Fruit fly (Drosophila melanogaster): ENCODE data around the gene p53.

Gene p53

DNA sequence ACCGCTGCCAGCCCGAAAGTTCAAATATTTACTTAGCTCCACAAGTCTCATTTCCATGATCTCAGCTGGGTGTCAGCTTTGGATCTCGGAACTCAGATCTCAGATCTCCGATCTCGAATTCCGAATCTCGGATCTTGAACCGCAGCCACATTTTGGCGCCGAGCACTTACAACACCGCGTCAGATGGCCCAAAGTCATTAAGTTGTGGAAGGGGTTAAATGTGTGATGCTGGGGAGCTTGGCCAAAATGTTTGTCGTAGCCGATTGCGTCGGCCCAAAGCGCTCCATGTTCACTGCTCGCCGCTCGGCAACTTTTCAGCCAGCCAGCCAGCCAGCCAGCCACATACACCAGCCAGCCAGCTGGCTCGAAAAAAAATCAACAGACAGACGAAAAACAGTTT, 41.9 kb downstream of the p53 start, which contains the start of gene CG6688 (continued):
- TF ChIP-seq gfzf (GFP tag; optimal IDR thresholded peaks at IDR 0.05) (no peak), tup (GFP tag; optimal IDR thresholded peaks at IDR 0.05) (no peak), grn (GFP tag; optimal IDR thresholded peaks at IDR 0.05) (peak; percentile 92), nerfin-1 (tag; optimal IDR thresholded peaks at IDR 0.05) (no peak), CG6175 (GFP tag; IDR thresholded peaks at IDR 0.05) (peak; percentile 75; the same call in 1 of the 3 replicates), Hr78 (GFP tag; optimal IDR thresholded peaks at IDR 0.05) (peak in 1 of 2 experiments; percentile 35), CG9817 (tag; optimal IDR thresholded peaks at IDR 0.05) (no peak)

dm6 chr3R:23010406-23010805, 43.5 kb downstream of the p53 start, which contains the start of gene CG34375:
CG34375 (minus strand) TSS chr3R:23010562.
- TF ChIP-seq CG16779 (GFP tag; IDR thresholded peaks at IDR 0.05): no peak
- TF ChIP-seq crp (GFP tag; optimal IDR thresholded peaks at IDR 0.05): peak in 1 of 2 experiments; percentile 57
- 0 out of 2 replicates have a peak, but pooled peaks have one; percentile 5 for TF ChIP-seq sob (GFP tag; IDR thresholded peaks at IDR 0.05)
- TF ChIP-seq oc (tag; optimal IDR thresholded peaks at IDR 0.05): peak; percentile 19
- 0 out of 2 replicates have a peak, but pooled peaks have one; percentile 12 for TF ChIP-seq Drgx (GFP tag; IDR thresholded peaks at IDR 0.05)
- TF ChIP-seq Eip74EF (GFP tag; optimal IDR thresholded peaks at IDR 0.05): peak in 1 of 2 experiments; percentile 17
- no peak for TF ChIP-seq CG32767 (GFP tag; IDR thresholded peaks at IDR 0.05)
- TF ChIP-seq CG11456 (GFP tag; IDR thresholded peaks at IDR 0.05): peak; percentile 19; the same call in 1 of the 3 replicates
- no peak for TF ChIP-seq CG10565 (GFP tag; optimal IDR thresholded peaks at IDR 0.05)
- TF ChIP-seq ci (GFP tag; IDR thresholded peaks at IDR 0.05): 0 out of 3 replicates have a peak, but pooled peaks have one; percentile 35
- TF ChIP-seq sens (GFP tag): peak; percentile 12
- TF ChIP-seq HHEX (GFP tag; optimal IDR thresholded peaks at IDR 0.05): no peak
- peak; percentile 21 for TF ChIP-seq grn (GFP tag; optimal IDR thresholded peaks at IDR 0.05)
- peak; percentile 89 for TF ChIP-seq CTCF (GFP tag; optimal IDR thresholded peaks at IDR 0.05)
- TF ChIP-seq Med (GFP tag): peak; percentile 79
- TF ChIP-seq CG14050 (GFP tag; IDR thresholded peaks at IDR 0.05): no peak
- TF ChIP-seq CG3847 (GFP tag; IDR thresholded peaks at IDR 0.05): no peak
- TF ChIP-seq CG17359 (tag; optimal IDR thresholded peaks at IDR 0.05): peak; percentile 4
- TF ChIP-seq Myb (GFP tag; optimal IDR thresholded peaks at IDR 0.05): peak; percentile 48
- no peak for TF ChIP-seq CG4707 (GFP tag; optimal IDR thresholded peaks at IDR 0.05)
- 0 out of 2 replicates have a peak, but pooled peaks have one; percentile 14 for TF ChIP-seq Awh (GFP tag; IDR thresholded peaks at IDR 0.05)
- TF ChIP-seq CG34422 (GFP tag; IDR thresholded peaks at IDR 0.05): 0 out of 3 replicates have a peak, but pooled peaks have one; percentile 46
- TF ChIP-seq vvl (GFP tag; IDR thresholded peaks at IDR 0.05): peak; percentile 25; the same call in 1 of the 2 replicates
- 0 out of 2 replicates have a peak, but pooled peaks have one; percentile 10 for TF ChIP-seq Bgb (GFP tag; IDR thresholded peaks at IDR 0.05; ENCODE audit: partially characterized antibody)
- TF ChIP-seq ftz-f1 (GFP tag; optimal IDR thresholded peaks at IDR 0.05): peak; percentile 17
- TF ChIP-seq Jarid2 (GFP tag; optimal IDR thresholded peaks at IDR 0.05): peak; percentile 28
- TF ChIP-seq chinmo (GFP tag; IDR thresholded peaks at IDR 0.05; ENCODE audit: partially characterized antibody): peak; percentile 61; the same call in 1 of the 4 replicates
- TF ChIP-seq CG17568 (GFP tag; optimal IDR thresholded peaks at IDR 0.05): no peak

DNA sequence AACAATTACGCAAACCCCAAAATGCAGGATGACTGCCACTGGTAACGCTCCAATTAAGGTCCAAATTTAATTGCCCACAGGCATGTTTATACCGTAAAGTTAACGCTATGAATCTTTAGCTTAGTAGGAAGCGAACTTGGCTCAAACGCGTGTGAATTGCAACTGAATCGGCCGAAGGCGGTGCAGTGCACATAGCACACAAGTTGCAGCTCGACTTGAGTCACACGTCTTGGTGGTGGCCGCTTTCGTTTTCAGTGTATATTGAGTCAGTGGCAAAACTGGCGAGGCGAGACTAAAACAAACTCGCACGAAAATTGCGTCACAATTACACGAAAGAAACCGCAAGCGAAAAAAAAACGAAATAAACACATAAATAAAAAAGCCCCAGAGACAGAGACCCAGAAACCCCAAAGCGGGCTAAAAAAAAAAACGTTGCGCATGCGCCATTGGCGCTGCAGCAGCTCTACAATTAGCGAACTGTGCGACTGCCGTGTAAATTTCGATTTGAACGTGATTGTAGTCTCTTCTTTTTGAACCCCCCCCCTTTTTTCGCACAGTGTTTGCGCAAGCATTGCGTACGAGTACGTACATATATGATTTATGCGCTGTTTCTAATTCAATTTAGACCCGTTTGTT, 44.3 kb downstream of the p53 start:
- TF ChIP-seq p53 (GFP tag; optimal IDR thresholded peaks at IDR 0.05): no peak
- TF ChIP-seq Pdp1 (GFP tag; optimal IDR thresholded peaks at IDR 0.05): peak in 1 of 2 experiments; percentile 22
- TF ChIP-seq chinmo (GFP tag; IDR thresholded peaks at IDR 0.05; ENCODE audit: partially characterized antibody): no peak
- peak; percentile 61 for TF ChIP-seq Ets65A (GFP tag)
- TF ChIP-seq CG4730 (GFP tag; IDR thresholded peaks at IDR 0.05): peak; percentile 33; the same call in 1 of the 2 replicates
- TF ChIP-seq Med (GFP tag): peak; percentile 41
- TF ChIP-seq crol (GFP tag; IDR thresholded peaks at IDR 0.05): no peak
- 0 out of 2 replicates have a peak, but pooled peaks have one; percentile 12 for TF ChIP-seq ranshi (GFP tag; IDR thresholded peaks at IDR 0.05)
- no peak for TF ChIP-seq danr (GFP tag; IDR thresholded peaks at IDR 0.05)
- no peak for TF ChIP-seq CG7556 (GFP tag; optimal IDR thresholded peaks at IDR 0.05)
- no peak for TF ChIP-seq CG10543 (GFP tag; optimal IDR thresholded peaks at IDR 0.05)
- no peak for TF ChIP-seq CG2712 (tag; optimal IDR thresholded peaks at IDR 0.05)
- TF ChIP-seq CG9932 (GFP tag; IDR thresholded peaks at IDR 0.05): peak; percentile 47
- TF ChIP-seq ato (GFP tag; IDR thresholded peaks at IDR 0.05; ENCODE audit: partially characterized antibody): no peak
- peak; percentile 53 for TF ChIP-seq CG11085 (GFP tag; IDR thresholded peaks at IDR 0.05)
- peak; percentile 52; the same call in 1 of the 3 replicates for TF ChIP-seq Dbx (GFP tag; IDR thresholded peaks at IDR 0.05)
